Fruit fly (Drosophila melanogaster) whole organism, larva: Measurements from ENCODE around the gene CG13926.

Source experiments
- noc ChIP-seq: fragments of 200-800 bp; sonication (Bioruptor generic); optimal IDR thresholded peaks from 3 replicates; lab custom pipeline; 2019; ENCODE audit warnings: missing biosample characterization, mild to moderate bottlenecking, missing genetic modification characterization, moderate library complexity

The CG13926 gene

DNA sequence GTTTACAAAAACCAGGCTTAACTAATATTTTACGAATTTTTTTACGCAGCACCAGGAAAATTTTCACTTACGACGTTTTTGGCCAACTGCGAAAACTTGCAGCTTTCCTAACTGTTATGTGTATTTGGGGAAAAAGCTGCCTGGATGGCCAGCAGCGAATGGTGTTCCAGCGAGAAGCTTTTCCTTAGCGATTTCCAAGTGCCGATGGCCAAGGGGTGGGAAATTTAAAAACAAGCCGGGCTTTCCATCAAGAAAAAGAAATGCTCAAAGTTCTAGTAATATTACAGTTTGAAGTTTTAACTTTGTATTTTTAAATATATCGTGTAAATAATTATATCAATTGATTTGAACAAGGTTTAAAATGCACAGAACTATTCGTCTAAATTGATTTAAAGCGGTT is 19.7 kb upstream of the CG13926 start, which contains the start of gene nSyb:
Gene nSyb, minus strand, starts transcription at position 101 of the 400 bp plus-strand sequence.
- TF ChIP-seq noc (tag; lab: Kevin White, UChicago): no peak

DNA sequence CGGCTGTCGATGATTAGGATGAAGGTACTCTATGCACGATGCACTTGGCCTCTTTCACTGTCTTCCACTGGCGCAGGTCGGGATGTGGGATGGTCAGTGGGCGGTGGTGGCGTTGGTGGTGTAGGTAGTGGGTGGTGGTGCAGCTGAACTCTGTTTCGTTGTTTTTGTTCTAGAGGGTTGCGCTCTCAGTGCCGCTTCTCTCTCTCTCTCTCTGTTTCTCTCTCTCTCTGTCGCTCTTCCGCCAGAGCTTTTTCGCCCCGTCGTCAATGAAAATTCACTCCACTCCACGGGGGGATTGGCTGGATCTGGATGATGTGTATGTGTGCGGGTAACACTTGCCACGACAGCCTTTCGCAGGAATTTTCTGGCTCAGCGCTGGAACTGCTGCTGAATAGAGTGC is 18.9 kb upstream of the CG13926 start:
- no peak for TF ChIP-seq noc (tag; lab: Kevin White, UChicago)

DNA sequence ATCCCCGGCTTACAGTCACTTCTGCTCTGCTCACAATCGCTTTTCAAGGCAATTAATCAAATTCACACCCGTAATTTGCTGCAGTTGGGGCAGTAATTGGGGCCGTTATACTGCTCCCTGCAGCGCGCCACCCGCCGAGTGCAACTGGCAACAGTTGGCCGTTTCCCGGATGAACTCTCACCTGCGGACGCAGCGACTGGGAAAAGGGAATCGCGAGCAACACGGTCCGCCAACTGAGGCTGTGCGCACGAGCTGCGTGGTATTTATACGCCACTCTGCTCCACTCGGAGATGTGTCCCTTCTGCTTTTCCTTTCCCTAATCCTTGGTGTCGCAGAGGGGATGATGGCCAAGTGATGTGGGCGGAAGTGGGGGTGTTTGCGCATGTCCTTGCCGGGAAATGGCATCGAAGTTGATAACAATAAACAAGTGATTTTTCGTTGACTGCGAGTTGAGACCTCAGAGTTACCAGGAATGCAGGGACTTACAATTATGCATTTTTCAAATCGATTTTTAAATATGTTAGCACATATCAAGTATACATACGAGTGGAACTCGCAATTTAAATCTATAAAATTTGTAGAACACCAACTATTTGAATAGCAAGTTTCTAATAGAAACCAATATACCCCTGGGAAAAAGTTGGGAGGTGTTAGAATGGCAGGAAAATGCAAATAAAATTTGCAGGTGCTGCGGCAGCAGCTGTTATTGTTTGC is 11.3 kb upstream of the CG13926 start, which contains the start of gene GC:
Gene GC, minus strand, starts transcription at position 238 of the 714 bp plus-strand sequence.
- TF ChIP-seq noc (tag; lab: Kevin White, UChicago): no peak

DNA sequence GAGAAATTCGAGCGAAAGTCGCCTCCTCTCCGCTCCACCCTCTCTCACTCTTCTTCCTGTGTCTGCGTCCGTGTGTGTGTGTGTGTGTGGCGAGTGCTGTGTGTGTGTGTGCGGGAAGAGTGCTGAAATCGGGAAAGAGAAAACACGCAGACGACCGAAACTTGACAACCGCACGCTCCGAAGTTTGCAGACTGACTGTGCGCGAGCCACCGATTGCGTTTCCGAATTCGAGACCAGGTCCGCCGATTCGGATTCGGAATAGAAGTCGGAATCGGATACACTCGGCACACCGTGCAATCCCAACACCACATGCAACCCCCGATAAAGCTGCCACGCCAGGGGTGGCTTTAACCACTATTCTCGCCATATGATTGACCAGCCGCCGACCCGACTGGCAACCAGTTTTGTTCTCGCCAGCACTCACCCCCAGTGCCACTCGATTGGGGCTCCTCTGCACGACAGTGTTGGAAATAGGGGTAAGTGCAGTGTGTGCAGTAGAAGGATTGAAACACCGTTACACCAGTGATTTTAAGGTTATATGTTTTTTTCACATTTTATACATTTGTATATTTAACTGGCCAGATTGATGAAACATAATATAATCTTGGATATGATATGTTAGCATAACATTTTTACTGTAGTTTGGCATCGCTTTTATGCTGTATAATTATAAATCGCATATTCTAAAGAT is 10.4 kb upstream of the CG13926 start, which contains the start of gene CG13928:
Gene CG13928, minus strand, starts transcription at position 202 of the 691 bp plus-strand sequence.
- TF ChIP-seq noc (tag; lab: Kevin White, UChicago): no peak

DNA sequence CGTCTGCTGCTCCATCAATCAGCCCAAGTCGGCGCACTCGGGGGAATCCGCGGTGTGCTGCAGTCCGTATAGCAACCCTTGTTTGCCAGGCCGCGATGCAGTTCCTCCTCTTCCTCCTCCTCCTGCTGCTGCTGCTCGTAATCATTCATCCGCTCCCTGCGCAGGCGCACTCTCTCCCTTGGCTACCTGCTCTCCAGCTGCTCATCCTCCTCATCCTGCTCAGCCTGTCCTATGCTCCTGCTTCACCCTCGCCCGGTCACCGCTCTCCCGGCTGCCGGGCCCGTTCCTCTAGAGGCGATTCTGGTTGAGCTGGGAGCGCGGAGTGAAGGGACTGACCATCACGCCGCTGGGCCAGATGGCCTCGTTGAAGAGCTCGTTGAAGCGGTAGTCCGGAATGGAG is 9.0 kb upstream of the CG13926 start:
- TF ChIP-seq noc (tag; lab: Kevin White, UChicago): no peak

DNA sequence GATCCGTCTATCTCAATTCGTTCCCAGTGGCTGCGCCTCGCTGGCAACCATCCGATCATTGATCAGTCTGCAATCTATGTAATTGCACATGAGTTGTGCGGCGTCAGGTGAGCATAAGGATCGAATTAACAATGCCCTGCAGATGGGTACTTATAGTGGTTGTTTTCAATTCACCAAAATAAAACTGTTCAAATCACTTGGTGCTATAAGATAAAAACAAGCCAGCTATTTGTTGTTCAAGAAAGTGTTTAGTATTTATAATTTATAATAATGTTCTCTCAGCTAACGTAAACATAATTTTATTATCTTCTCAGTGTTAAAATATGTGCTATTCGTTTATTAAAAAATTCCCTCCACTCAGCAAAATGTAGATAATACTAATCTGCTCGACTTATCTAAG is 2.3 kb downstream of the CG13926 start, which contains the start of gene CG12105:
Gene CG12105, minus strand, starts transcription at position 101 of the 400 bp plus-strand sequence.
- TF ChIP-seq noc (tag; lab: Kevin White, UChicago): no peak

DNA sequence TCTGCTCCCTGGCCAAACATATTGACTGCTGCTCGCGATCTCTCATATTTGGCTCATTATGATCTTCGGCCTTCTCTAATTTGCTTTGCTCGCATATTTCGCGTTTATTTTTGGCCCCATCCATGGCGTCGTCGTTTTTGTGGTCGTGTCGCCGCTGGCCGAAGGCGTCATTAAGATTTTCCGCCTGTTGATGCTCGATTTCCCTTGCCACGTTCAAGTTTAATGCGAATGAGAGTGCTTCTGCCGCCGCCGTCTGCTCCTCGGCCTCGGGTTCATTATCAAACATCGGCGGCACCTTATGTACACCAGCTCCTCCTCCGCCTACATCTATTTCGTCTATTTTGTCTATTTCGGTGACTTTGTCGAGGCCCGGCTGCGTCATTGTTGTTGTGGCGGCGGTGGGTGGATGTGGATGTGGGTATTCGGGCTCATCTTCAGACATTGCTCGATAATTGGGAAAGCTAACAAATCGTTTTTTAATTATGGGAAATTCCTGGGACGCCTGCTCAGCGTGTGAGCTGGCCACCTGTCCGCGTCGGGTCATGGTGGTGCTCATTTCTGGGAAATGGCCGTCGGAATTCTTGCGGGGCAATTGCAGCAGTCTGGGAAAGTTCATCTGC is 3.4 kb downstream of the CG13926 start:
- no peak for TF ChIP-seq noc (tag; lab: Kevin White, UChicago)

DNA sequence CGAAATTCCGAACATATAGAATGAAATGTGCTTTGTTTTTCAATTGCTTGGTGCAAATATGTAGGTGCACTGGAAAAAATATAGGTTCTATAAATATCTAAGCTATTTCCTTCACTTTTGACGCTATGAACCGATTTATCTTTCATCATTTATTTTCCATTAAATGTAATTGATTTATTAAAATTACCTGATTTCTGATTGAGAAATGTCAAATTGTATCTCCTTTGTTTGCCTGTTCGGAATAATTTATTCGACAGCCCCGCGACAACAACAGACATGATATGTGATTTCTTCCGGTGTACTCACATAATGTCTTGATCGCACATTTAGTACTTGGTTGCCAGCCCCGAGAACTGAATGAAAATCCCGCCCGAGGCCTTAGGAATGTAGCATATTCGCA is 8.3 kb downstream of the CG13926 start:
- no peak for TF ChIP-seq noc (tag; lab: Kevin White, UChicago)

DNA sequence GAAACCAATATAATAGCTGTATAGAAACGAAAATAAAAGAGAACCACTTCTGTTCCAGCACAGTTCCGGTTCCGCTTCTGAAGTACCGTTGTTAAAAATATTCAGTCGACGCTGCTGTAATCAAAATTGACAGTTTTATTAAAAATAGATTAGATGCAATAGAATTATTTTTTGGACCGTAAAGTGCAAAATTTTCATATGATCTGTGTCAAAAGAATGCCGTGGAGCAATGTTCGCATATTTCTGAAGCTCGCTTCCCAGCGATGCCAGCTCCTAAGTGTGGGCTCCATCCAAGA is 15.2 kb downstream of the CG13926 start, which contains the start of the genes CG18170 and CG33791:
Gene CG18170, plus strand, starts transcription at position 122 of the 296 bp plus-strand sequence.
Gene CG33791, plus strand, starts transcription at position 122 of the 296 bp plus-strand sequence.
- TF ChIP-seq noc (tag; lab: Kevin White, UChicago): no peak

DNA sequence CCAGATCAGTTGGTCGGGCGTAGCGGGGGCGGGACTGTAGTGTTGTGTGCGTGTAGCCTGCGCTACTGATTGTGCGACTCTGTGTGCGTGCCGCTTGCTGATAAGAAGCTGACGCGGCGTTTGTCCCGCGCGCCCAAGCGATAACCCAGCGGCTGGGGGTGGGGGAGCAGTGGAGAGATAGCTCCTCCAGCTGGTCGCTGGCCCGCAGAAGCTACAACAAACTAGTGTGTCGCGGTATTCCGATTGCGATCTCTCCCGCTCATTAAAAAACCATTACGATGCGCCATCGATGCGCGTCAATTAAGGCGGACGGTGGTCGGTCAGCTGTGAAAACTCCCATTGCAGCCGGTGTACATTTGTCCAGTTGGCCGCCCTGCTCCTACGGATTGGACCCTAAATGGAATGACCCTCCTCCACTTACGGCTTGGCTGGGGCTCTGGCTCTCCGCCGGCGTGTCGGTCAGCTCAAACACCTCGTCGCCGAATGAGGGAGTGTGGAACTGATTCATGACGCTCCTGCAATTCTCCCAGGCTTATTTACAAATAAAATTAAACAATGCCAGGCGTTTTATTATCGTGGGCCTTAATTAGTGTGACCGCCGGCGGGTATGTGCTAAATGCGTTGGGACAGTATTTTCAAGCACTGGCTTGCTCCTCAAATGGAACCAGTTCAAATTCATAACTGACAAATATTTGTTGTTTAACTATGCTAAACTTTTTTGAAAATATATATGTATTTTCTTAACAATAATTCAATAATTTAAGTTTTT is 15.7 kb downstream of the CG13926 start, which contains the start of gene CG12104:
Gene CG12104, minus strand, starts transcription at position 611 of the 769 bp plus-strand sequence.
- TF ChIP-seq noc (tag; lab: Kevin White, UChicago): peak; percentile 80

DNA sequence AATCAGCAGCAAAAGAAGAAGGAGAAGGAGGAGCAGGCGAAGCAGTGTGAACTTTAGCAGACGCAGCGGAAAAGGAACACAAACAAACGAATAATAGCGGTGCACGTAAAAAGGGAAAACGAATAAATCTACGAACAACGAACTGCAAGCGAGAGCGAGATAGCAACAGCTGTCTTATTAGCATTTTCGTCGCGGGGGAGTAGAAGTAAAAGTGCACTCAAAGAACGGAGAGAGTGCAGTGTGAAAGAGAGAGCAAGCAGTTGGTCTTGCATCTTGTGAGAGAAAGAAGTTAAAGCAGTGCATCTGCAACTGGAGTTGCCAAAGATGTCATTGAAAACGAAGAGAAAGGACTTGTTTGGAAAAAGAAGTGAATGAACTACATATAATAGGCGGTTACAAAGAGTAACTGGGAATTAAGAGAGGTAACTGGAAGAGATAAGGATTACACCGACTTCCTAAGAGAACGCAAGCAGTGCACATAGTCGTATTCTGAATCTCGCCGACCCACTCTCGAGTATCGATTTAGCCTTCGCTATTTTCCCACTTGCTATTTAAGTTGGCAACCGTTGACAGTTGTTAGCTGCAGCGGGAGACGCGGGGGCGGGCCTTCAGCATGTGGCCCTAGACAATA is 25.0 kb downstream of the CG13926 start:
- TF ChIP-seq noc (tag; lab: Kevin White, UChicago): no peak

DNA sequence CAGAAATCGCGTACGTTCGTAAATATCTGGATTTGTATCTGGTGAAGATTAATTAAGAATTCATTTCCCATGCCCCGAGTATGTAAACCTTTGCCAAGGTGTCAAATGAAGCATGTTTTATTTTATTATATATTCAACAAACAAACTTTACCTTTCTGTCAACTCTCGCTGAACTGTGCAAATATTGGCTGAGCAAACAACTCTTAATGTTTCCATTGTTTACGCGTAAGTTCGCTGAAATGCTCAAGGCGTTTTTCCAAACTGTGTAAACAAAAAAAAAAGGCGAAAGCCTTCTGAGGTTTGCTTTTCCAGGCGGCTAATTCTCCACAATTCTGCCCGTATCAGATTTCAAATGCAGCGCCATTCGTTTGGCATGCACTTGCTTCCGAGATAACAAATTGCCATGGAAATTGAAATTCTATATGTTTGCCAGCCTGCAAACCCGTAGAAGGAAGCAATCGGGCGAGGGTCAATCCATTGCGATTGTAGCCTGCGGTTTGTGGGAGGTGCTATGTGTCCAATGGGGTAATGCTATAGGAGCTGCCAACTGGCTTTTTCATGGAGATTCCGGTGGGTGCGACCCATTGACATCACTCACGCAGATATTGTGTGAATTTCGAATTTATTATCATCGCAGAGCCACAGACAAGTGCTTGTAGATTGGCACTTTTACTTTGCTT is 26.1 kb downstream of the CG13926 start:
- peak; percentile 86 for TF ChIP-seq noc (tag; lab: Kevin White, UChicago)

DNA sequence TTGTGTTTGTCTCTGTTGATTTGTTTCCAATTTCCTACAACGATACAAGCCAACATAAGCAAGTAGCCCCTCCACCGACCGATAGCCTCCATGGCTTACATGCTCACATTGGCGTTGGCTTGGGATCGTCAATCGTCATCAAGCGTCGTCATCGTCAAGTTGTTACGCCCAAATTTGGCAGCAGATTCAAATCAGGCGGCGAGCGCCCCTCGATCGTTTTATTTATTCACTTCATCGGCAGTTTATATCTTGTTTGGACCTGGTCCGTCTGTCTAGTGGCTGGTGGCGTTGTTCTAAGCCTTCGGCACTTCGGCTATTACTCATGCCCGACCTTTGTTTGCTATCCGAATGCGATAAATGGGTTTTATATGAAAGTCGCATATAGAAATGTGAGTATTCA is 27.8 kb downstream of the CG13926 start:
- no peak for TF ChIP-seq noc (tag; lab: Kevin White, UChicago)

DNA sequence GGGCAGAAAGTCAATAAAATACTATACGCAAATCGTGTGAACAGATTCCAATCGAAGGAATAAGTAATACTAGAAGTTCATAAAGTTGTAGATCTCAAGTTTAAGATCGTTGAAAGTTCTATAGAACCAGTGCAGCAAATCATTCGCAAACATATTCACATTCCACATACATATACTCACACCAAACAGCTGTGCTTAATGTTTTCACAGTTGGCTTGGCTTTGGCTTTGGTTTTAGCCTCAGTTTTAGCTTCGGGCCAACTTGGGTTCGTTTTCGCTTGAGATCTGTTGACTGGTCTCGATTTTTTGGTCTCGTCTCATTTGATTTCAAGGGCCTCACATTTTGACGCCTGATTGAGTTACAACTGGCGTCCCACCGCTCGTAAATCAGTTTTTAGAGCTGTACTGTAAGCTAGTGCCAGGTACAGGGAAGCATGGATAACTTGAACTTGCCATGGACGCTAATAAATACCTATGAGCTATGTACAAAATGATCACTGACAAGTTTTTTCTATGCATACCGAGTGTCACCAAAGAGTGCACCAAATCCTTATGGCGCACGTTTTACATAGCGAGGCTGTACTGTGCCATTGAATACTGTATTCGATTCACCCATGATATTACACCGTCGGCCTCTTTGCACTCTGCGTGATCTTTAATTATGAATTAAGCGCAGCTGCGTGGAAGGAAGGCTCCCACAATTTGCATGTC is 30.7 kb downstream of the CG13926 start:
- TF ChIP-seq noc (tag; lab: Kevin White, UChicago): peak; percentile 57
